Fruit fly (Drosophila melanogaster) whole organism, embryonic: Measurements from ENCODE around the gene Dh31.
A peak's percentile ranks its signal among the peaks of the same experiment; 100 is the strongest.

ENCODE experiments used
- Bteb2 ChIP-seq: fragments of 200-800 bp; sonication (Bioruptor generic); optimal IDR thresholded peaks from 2 replicates; lab custom pipeline; 2016; ENCODE audit warnings: missing biosample characterization, missing genetic modification characterization
- CG11398 ChIP-seq: fragments of 200-800 bp; sonication (Bioruptor generic); optimal IDR thresholded peaks from 2 replicates; lab custom pipeline; 2016; ENCODE audit warnings: missing biosample characterization, missing genetic modification characterization
- CG11695 ChIP-seq: fragments of 200-800 bp; sonication (Bioruptor generic); IDR thresholded peaks from 3 replicates; pipeline ENCODE4 v1.3.6; 2022; ENCODE audit warnings: missing biosample characterization, missing genetic modification characterization
- CG14860 ChIP-seq: fragments of 200-800 bp; sonication (Bioruptor generic); IDR thresholded peaks from 3 replicates; pipeline ENCODE4 v1.3.6; 2022; ENCODE audit warnings: missing biosample characterization, missing genetic modification characterization; ENCODE audit not compliant: partially characterized antibody
- CG15696 ChIP-seq: fragments of 200-800 bp; sonication (Bioruptor generic); optimal IDR thresholded peaks from 2 replicates; lab custom pipeline; 2019; ENCODE audit warnings: missing biosample characterization, mild to moderate bottlenecking, missing genetic modification characterization, moderate library complexity
- CG1602 ChIP-seq: fragments of 200-800 bp; sonication (Bioruptor generic); optimal IDR thresholded peaks from 3 replicates; lab custom pipeline; 2016; ENCODE audit warnings: missing biosample characterization, missing genetic modification characterization
- CG1603 ChIP-seq: fragments of 200-800 bp; sonication (Bioruptor generic); optimal IDR thresholded peaks from 2 replicates; lab custom pipeline; 2019; ENCODE audit warnings: missing biosample characterization, mild to moderate bottlenecking, missing genetic modification characterization, moderate library complexity
- CG17361 ChIP-seq: fragments of 200-800 bp; sonication (Bioruptor generic); IDR thresholded peaks from 3 replicates; pipeline ENCODE4 v1.3.6; 2022; ENCODE audit warnings: missing biosample characterization, missing genetic modification characterization
- CG18619 ChIP-seq: fragments of 200-800 bp; sonication (Bioruptor generic); optimal IDR thresholded peaks from 3 replicates; lab custom pipeline; 2017; ENCODE audit warnings: missing biosample characterization, mild to moderate bottlenecking, missing genetic modification characterization
- CG2199 ChIP-seq: fragments of 200-800 bp; sonication (Bioruptor generic); IDR thresholded peaks from 3 replicates; pipeline ENCODE4 v1.3.6; 2022; ENCODE audit warnings: missing biosample characterization, missing genetic modification characterization
- CG2202 ChIP-seq: fragments of 200-800 bp; sonication (Bioruptor generic); optimal IDR thresholded peaks from 2 replicates; lab custom pipeline; 2018; ENCODE audit warnings: missing biosample characterization, mild to moderate bottlenecking, missing genetic modification characterization
- CG2678 ChIP-seq: fragments of 200-800 bp; sonication (Bioruptor generic); optimal IDR thresholded peaks from 3 replicates; lab custom pipeline; 2019; ENCODE audit warnings: missing biosample characterization, mild to moderate bottlenecking, missing genetic modification characterization, moderate library complexity
- CG3726 ChIP-seq: fragments of 200-800 bp; sonication (Bioruptor generic); IDR thresholded peaks from 3 replicates; pipeline ENCODE4, ENCODE4 v1.3.6; 2022; ENCODE audit warnings: missing biosample characterization, missing genetic modification characterization
- CG4707 ChIP-seq: fragments of 200-800 bp; sonication (Bioruptor generic); optimal IDR thresholded peaks from 2 replicates; lab custom pipeline; 2018; ENCODE audit warnings: missing biosample characterization, mild to moderate bottlenecking, missing genetic modification characterization, moderate library complexity
- Chrac-16 ChIP-seq: fragments of 200-800 bp; sonication (Bioruptor generic); optimal IDR thresholded peaks from 3 replicates; lab custom pipeline; 2016; ENCODE audit warnings: missing biosample characterization, missing genetic modification characterization
- CoRest ChIP-seq: fragments of 200-800 bp; sonication (Bioruptor generic); optimal IDR thresholded peaks from 3 replicates; lab custom pipeline; 2018; ENCODE audit warnings: missing biosample characterization, mild to moderate bottlenecking, missing genetic modification characterization, moderate library complexity
- D19A ChIP-seq: fragments of 200-800 bp; optimal IDR thresholded peaks from 3 replicates; lab custom pipeline; 2019; ENCODE audit warnings: missing biosample characterization, mild to moderate bottlenecking, missing genetic modification characterization, moderate library complexity
- Dad ChIP-seq: fragments of 200-800 bp; sonication (Bioruptor generic); optimal IDR thresholded peaks from 3 replicates; lab custom pipeline; 2016; ENCODE audit warnings: missing biosample characterization, missing genetic modification characterization
- Deaf1 ChIP-seq: fragments of 200-800 bp; optimal IDR thresholded peaks from 3 replicates; lab custom pipeline; 2019; ENCODE audit warnings: missing biosample characterization, mild to moderate bottlenecking, missing genetic modification characterization, moderate library complexity
- ERR ChIP-seq: fragments of 200-800 bp; sonication (Bioruptor generic); optimal IDR thresholded peaks from 2 replicates; lab custom pipeline; 2016; ENCODE audit warnings: missing biosample characterization, missing genetic modification characterization
- Fer3 ChIP-seq: fragments of 200-800 bp; sonication (Bioruptor generic); optimal IDR thresholded peaks from 2 replicates; lab custom pipeline; 2018; ENCODE audit warnings: missing biosample characterization, mild to moderate bottlenecking, missing genetic modification characterization, moderate library complexity
- Kr ChIP-seq: fragments of 200-800 bp; sonication (Bioruptor generic); optimal IDR thresholded peaks from 2 replicates; lab custom pipeline; 2017; ENCODE audit warnings: missing biosample characterization, mild to moderate bottlenecking, missing genetic modification characterization
- NC2α ChIP-seq: fragments of 200-800 bp; sonication (Bioruptor generic); optimal IDR thresholded peaks from 2 replicates; lab custom pipeline; 2016; ENCODE audit warnings: missing biosample characterization, missing genetic modification characterization
- Nf-YB ChIP-seq: fragments of 200-800 bp; sonication (Bioruptor generic); optimal IDR thresholded peaks from 3 replicates; lab custom pipeline; 2019; ENCODE audit warnings: missing biosample characterization, mild to moderate bottlenecking, missing genetic modification characterization, moderate library complexity
- Pdp1 ChIP-seq, 2 experiments: fragments of 200-800 bp; sonication (Bioruptor generic); optimal IDR thresholded peaks; 3 replicates each; lab custom pipeline; 2016; ENCODE audit warnings: missing biosample characterization in 2 of 2, missing genetic modification characterization in 2 of 2, mild to moderate bottlenecking in 1 of 2, moderate library complexity in 1 of 2
- al ChIP-seq: fragments of 200-800 bp; sonication (Bioruptor generic); IDR thresholded peaks from 2 replicates; pipeline ENCODE4 v1.3.6; 2022; ENCODE audit warnings: missing biosample characterization, missing genetic modification characterization
- aop ChIP-seq: fragments of 200-800 bp; sonication (Bioruptor generic); IDR thresholded peaks from 2 replicates; pipeline ENCODE4 v1.3.6; 2022; ENCODE audit warnings: missing biosample characterization, missing genetic modification characterization
- ci ChIP-seq: fragments of 200-800 bp; sonication (Bioruptor generic); IDR thresholded peaks from 3 replicates; pipeline ENCODE4 v1.3.6; 2022; ENCODE audit warnings: missing biosample characterization, missing genetic modification characterization
- corto ChIP-seq: fragments of 200-800 bp; sonication (Bioruptor generic); optimal IDR thresholded peaks from 2 replicates; lab custom pipeline; 2016; ENCODE audit warnings: missing biosample characterization, mild to moderate bottlenecking, missing genetic modification characterization, moderate library complexity
- croc ChIP-seq: fragments of 200-800 bp; sonication (Bioruptor generic); conservative IDR thresholded peaks from 3 replicates; pipeline ENCODE4 v1.3.6; 2022; ENCODE audit warnings: missing biosample characterization, missing genetic modification characterization
- disco-r ChIP-seq: fragments of 200-800 bp; sonication (Bioruptor generic); optimal IDR thresholded peaks from 2 replicates; lab custom pipeline; 2016; ENCODE audit warnings: missing biosample characterization, missing genetic modification characterization
- fd102C ChIP-seq: fragments of 200-800 bp; sonication (Bioruptor generic); optimal IDR thresholded peaks from 2 replicates; lab custom pipeline; 2018; ENCODE audit warnings: missing biosample characterization, mild to moderate bottlenecking, missing genetic modification characterization, moderate library complexity
- fd64A ChIP-seq: fragments of 200-800 bp; sonication (Bioruptor generic); optimal IDR thresholded peaks from 3 replicates; lab custom pipeline; 2018; ENCODE audit warnings: missing biosample characterization, mild to moderate bottlenecking, missing genetic modification characterization
- fd96Cb ChIP-seq: fragments of 200-800 bp; sonication (Bioruptor generic); optimal IDR thresholded peaks from 2 replicates; lab custom pipeline; 2018; ENCODE audit warnings: missing biosample characterization, mild to moderate bottlenecking, missing genetic modification characterization, moderate library complexity
- gsb ChIP-seq: fragments of 200-800 bp; sonication (Bioruptor generic); IDR thresholded peaks from 2 replicates; pipeline ENCODE4 v1.3.6; 2022; ENCODE audit warnings: missing biosample characterization, missing genetic modification characterization
- her ChIP-seq: fragments of 200-800 bp; sonication (Bioruptor generic); optimal IDR thresholded peaks from 2 replicates; lab custom pipeline; 2016; ENCODE audit warnings: missing biosample characterization, missing genetic modification characterization
- ind ChIP-seq: fragments of 200-800 bp; sonication (Bioruptor generic); optimal IDR thresholded peaks from 3 replicates; lab custom pipeline; 2016; ENCODE audit warnings: missing biosample characterization, missing genetic modification characterization
- knrl ChIP-seq: fragments of 200-800 bp; sonication (Bioruptor generic); IDR thresholded peaks from 3 replicates; pipeline ENCODE4 v1.3.6; 2022; ENCODE audit warnings: missing biosample characterization, missing genetic modification characterization; ENCODE audit not compliant: partially characterized antibody
- lmd ChIP-seq: fragments of 200-800 bp; sonication (Bioruptor generic); IDR thresholded peaks from 2 replicates; pipeline ENCODE4 v1.3.6; 2022; ENCODE audit warnings: missing biosample characterization, missing genetic modification characterization
- peb ChIP-seq: fragments of 200-800 bp; sonication (Bioruptor generic); IDR thresholded peaks from 2 replicates; pipeline ENCODE4 v1.3.6; 2022; ENCODE audit warnings: missing biosample characterization, missing genetic modification characterization
- pho ChIP-seq: fragments of 200-800 bp; sonication (Bioruptor generic); optimal IDR thresholded peaks from 2 replicates; lab custom pipeline; 2016; ENCODE audit warnings: missing biosample characterization, missing genetic modification characterization
- pros ChIP-seq: fragments of 200-800 bp; sonication (Bioruptor generic); optimal IDR thresholded peaks from 3 replicates; lab custom pipeline; 2019; ENCODE audit warnings: missing biosample characterization, mild to moderate bottlenecking, missing genetic modification characterization, moderate library complexity
- pum ChIP-seq: fragments of 200-800 bp; sonication (Bioruptor generic); optimal IDR thresholded peaks from 2 replicates; lab custom pipeline; 2016; ENCODE audit warnings: missing biosample characterization, missing genetic modification characterization
- sd ChIP-seq: fragments of 200-800 bp; sonication (Bioruptor generic); optimal IDR thresholded peaks from 3 replicates; lab custom pipeline; 2018; ENCODE audit warnings: missing biosample characterization, mild to moderate bottlenecking, missing genetic modification characterization, moderate library complexity
- shn ChIP-seq: fragments of 200-800 bp; sonication (Bioruptor generic); optimal IDR thresholded peaks from 3 replicates; lab custom pipeline; 2016; ENCODE audit warnings: missing biosample characterization, missing genetic modification characterization
- sima ChIP-seq: fragments of 200-800 bp; sonication (Bioruptor generic); optimal IDR thresholded peaks from 2 replicates; lab custom pipeline; 2016; ENCODE audit warnings: missing biosample characterization, missing genetic modification characterization
- sug ChIP-seq: fragments of 200-800 bp; optimal IDR thresholded peaks from 2 replicates; lab custom pipeline; 2019; ENCODE audit warnings: missing biosample characterization, mild to moderate bottlenecking, missing genetic modification characterization, moderate library complexity
- tgo ChIP-seq: fragments of 200-800 bp; sonication (Bioruptor generic); IDR thresholded peaks from 3 replicates; pipeline ENCODE4 v1.3.6; 2022; ENCODE audit warnings: missing biosample characterization, missing genetic modification characterization
- unpg ChIP-seq: fragments of 200-800 bp; sonication (Bioruptor generic); optimal IDR thresholded peaks from 3 replicates; lab custom pipeline; 2018; ENCODE audit warnings: missing biosample characterization, mild to moderate bottlenecking, missing genetic modification characterization, moderate library complexity

Dh31 gene

dm6 chr2L:8553789-8554626, 47.4 kb upstream of the Dh31 start (continued):
- TF ChIP-seq tgo (GFP tag; lab: Robert Waterston, UW) (0 out of 3 replicates have a peak, but pooled peaks have one; percentile 39), shn (no peak), CG4707 (GFP tag; lab: Kevin White, UChicago) (peak; percentile 31), CoRest (tag; lab: Kevin White, UChicago) (peak; percentile 60), fd64A (GFP tag; lab: Kevin White, UChicago) (no peak), pros (GFP tag; lab: Kevin White, UChicago) (peak; percentile 42), pho (peak; percentile 38), CG17361 (GFP tag; lab: Robert Waterston, UW) (peak; percentile 56; the same call in 2 of the 3 replicates), D19A (tag; lab: Kevin White, UChicago) (peak; percentile 68), fd96Cb (tag; lab: Kevin White, UChicago) (peak; percentile 34), pum (peak; percentile 20), knrl (no peak), CG15696 (tag; lab: Kevin White, UChicago) (peak; percentile 8), sima (no peak), peb (GFP tag; lab: Robert Waterston, UW) (no peak), lmd (GFP tag; lab: Robert Waterston, UW) (peak; percentile 36; the same call in 1 of the 2 replicates), ci (GFP tag; lab: Robert Waterston, UW) (no peak), Pdp1 (GFP tag; optimal IDR thresholded peaks at IDR 0.05; lab: Kevin White, UChicago) (peak; percentile 29 to 49), Deaf1 (tag; lab: Kevin White, UChicago) (peak; percentile 71), CG11695 (GFP tag; lab: Robert Waterston, UW) (peak; percentile 47; the same call in 1 of the 3 replicates), croc (peak; percentile 16; the same call in 1 of the 3 replicates), Kr (GFP tag; lab: Kevin White, UChicago) (no peak), CG1602 (peak; percentile 39), sug (peak; percentile 11), corto (no peak), fd102C (no peak), CG1603 (tag; lab: Kevin White, UChicago) (peak; percentile 51), disco-r (GFP tag; lab: Kevin White, UChicago) (no peak), al (GFP tag; lab: Robert Waterston, UW) (no peak), CG2199 (GFP tag; lab: Robert Waterston, UW) (peak; percentile 73; the same call in 2 of the 3 replicates), unpg (peak; percentile 70), CG18619 (GFP tag; lab: Kevin White, UChicago) (peak; percentile 30), ERR (GFP tag; lab: Kevin White, UChicago) (no peak), NC2α (GFP tag; lab: Kevin White, UChicago) (peak; percentile 32), CG2678 (peak; percentile 61), CG14860 (GFP tag; lab: Robert Waterston, UW) (no peak), sd (tag; lab: Kevin White, UChicago) (peak; percentile 79), Dad (no peak), CG11398 (GFP tag; lab: Kevin White, UChicago) (no peak), aop (GFP tag; lab: Robert Waterston, UW) (no peak), CG3726 (GFP tag; lab: Robert Waterston, UW) (no peak), Chrac-16 (GFP tag; lab: Kevin White, UChicago) (peak; percentile 53), her (GFP tag; lab: Kevin White, UChicago) (peak; percentile 45), Fer3 (tag; lab: Kevin White, UChicago) (peak; percentile 21), gsb (GFP tag; lab: Robert Waterston, UW) (no peak), Bteb2 (GFP tag; lab: Kevin White, UChicago) (peak; percentile 22), ind (GFP tag; lab: Kevin White, UChicago) (peak; percentile 15), Nf-YB (GFP tag; lab: Kevin White, UChicago) (peak; percentile 13), CG2202 (peak; percentile 64)
